Fruit fly (Drosophila melanogaster): Measurements from ENCODE around the gene CG42590.

CG42590 gene

DNA sequence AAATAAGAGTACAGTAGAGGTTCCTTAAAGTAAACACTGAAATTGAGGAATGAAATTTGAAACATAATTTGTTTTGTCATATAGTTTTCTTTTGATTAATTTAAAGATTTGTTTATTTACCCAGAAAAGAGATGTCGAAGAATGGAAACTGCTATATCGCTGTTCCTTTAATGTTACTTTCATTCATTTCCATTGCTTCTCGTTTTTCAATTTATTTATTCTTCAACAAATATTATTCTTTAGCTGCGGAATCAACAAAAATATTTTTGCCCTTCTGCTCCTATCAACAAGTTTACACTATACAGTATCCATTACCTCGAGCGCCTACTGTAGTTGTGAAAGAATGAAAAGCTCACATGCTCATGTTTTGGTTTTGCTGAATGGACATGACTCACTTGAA, 7.1 kb upstream of the CG42590 start (continued):
- TF ChIP-seq pan (optimal IDR thresholded peaks at IDR 0.05) (no peak), pan (GFP tag; optimal IDR thresholded peaks at IDR 0.05 in 1 of 2, IDR thresholded peaks at IDR 0.05 in 1 of 2) (peak in 1 of 2 experiments; percentile 36), CG2712 (tag; optimal IDR thresholded peaks at IDR 0.05) (peak; percentile 40), CG8290 (GFP tag; optimal IDR thresholded peaks at IDR 0.05) (no peak), CG8290 (tag; optimal IDR thresholded peaks at IDR 0.05) (no peak), B-H2 (GFP tag; optimal IDR thresholded peaks at IDR 0.05) (no peak), MTF-1 (GFP tag; optimal IDR thresholded peaks at IDR 0.05; ENCODE audit: borderline replicate concordance) (no peak), CG9727 (GFP tag; optimal IDR thresholded peaks at IDR 0.05) (peak; percentile 9), otp (GFP tag; IDR thresholded peaks at IDR 0.05) (no peak), ftz-f1 (GFP tag; optimal IDR thresholded peaks at IDR 0.05) (no peak), CG3995 (GFP tag; optimal IDR thresholded peaks at IDR 0.05) (no peak), CG2120 (GFP tag; optimal IDR thresholded peaks at IDR 0.05) (no peak), CG31441 (GFP tag; IDR thresholded peaks at IDR 0.05) (0 out of 2 replicates have a peak, but pooled peaks have one; percentile 9), Hr78 (GFP tag; optimal IDR thresholded peaks at IDR 0.05) (no peak), klu (GFP tag; IDR thresholded peaks at IDR 0.05) (no peak), psq (GFP tag; optimal IDR thresholded peaks at IDR 0.05) (no peak), lab (GFP tag; optimal IDR thresholded peaks at IDR 0.05) (peak; percentile 32), bigmax (GFP tag; optimal IDR thresholded peaks at IDR 0.05) (no peak), tap (tag; optimal IDR thresholded peaks at IDR 0.05) (no peak), B-H1 (GFP tag; IDR thresholded peaks at IDR 0.05) (no peak), gem (tag; optimal IDR thresholded peaks at IDR 0.05) (peak; percentile 38), Blimp-1 (GFP tag; optimal IDR thresholded peaks at IDR 0.05) (peak; percentile 27), HLHmδ (GFP tag; optimal IDR thresholded peaks at IDR 0.05) (no peak), CG3163 (GFP tag; optimal IDR thresholded peaks at IDR 0.05) (no peak), sisA (GFP tag; IDR thresholded peaks at IDR 0.05) (no peak), cato (GFP tag; optimal IDR thresholded peaks at IDR 0.05; ENCODE audit: borderline replicate concordance) (no peak), HLH4C (GFP tag; IDR thresholded peaks at IDR 0.05; ENCODE audit: partially characterized antibody) (no peak), fd102C (GFP tag; optimal IDR thresholded peaks at IDR 0.05) (no peak), Nf-YB (GFP tag; optimal IDR thresholded peaks at IDR 0.05) (no peak), D (optimal IDR thresholded peaks at IDR 0.05) (no peak), D (GFP tag; optimal IDR thresholded peaks at IDR 0.05) (no peak), wdn (GFP tag; IDR thresholded peaks at IDR 0.05) (no peak), CG6854 (GFP tag; optimal IDR thresholded peaks at IDR 0.05) (no peak), Dfd (GFP tag; optimal IDR thresholded peaks at IDR 0.05) (no peak), nerfin-2 (GFP tag; IDR thresholded peaks at IDR 0.05; ENCODE audit: partially characterized antibody) (no peak), Hey (tag; optimal IDR thresholded peaks at IDR 0.05) (no peak), Myb (GFP tag; optimal IDR thresholded peaks at IDR 0.05) (no peak), oc (tag; optimal IDR thresholded peaks at IDR 0.05) (no peak), Doc2 (GFP tag; IDR thresholded peaks at IDR 0.05) (no peak), phol (tag; optimal IDR thresholded peaks at IDR 0.05) (peak; percentile 28), zfh2 (GFP tag; optimal IDR thresholded peaks at IDR 0.05) (peak; percentile 29), Hsf (GFP tag; optimal IDR thresholded peaks at IDR 0.05) (no peak), CG11504 (tag; optimal IDR thresholded peaks at IDR 0.05) (peak; percentile 58), NC2β (GFP tag; optimal IDR thresholded peaks at IDR 0.05) (no peak), pita (GFP tag; optimal IDR thresholded peaks at IDR 0.05) (no peak), CG1024 (GFP tag; IDR thresholded peaks at IDR 0.05) (no peak), bcd (GFP tag; optimal IDR thresholded peaks at IDR 0.05) (peak; percentile 30), HmgZ (tag; optimal IDR thresholded peaks at IDR 0.05) (no peak), CG17186 (GFP tag; optimal IDR thresholded peaks at IDR 0.05) (no peak), lmd (GFP tag; IDR thresholded peaks at IDR 0.05) (no peak), slou (GFP tag; optimal IDR thresholded peaks at IDR 0.05) (no peak), grau (tag; optimal IDR thresholded peaks at IDR 0.05) (peak; percentile 58)

Measured in whole organism, embryonic.